Fruit fly (Drosophila melanogaster): ENCODE measurements around the gene Top1.

The Top1 gene

dm6 chrX:15342017-15342416 is 22.7 kb downstream of the Top1 start, which contains the start of gene CG9123:
CG9123 (minus strand) TSS chrX:15342117.
- TF ChIP-seq CG8478 (optimal IDR thresholded peaks at IDR 0.05) (no peak), CTCF (optimal IDR thresholded peaks at IDR 0.05) (no peak)

- TF ChIP-seq CTCF (optimal IDR thresholded peaks at IDR 0.05) (no peak), CG8478 (optimal IDR thresholded peaks at IDR 0.05) (no peak)
These were observed 25.4 kb downstream of the Top1 start, which contains the start of the genes CG12608 and Prp5 for dm6 chrX:15344473-15345331. CG12608 (minus strand) TSS chrX:15344625. Prp5 (plus strand) TSS chrX:15345169.

DNA sequence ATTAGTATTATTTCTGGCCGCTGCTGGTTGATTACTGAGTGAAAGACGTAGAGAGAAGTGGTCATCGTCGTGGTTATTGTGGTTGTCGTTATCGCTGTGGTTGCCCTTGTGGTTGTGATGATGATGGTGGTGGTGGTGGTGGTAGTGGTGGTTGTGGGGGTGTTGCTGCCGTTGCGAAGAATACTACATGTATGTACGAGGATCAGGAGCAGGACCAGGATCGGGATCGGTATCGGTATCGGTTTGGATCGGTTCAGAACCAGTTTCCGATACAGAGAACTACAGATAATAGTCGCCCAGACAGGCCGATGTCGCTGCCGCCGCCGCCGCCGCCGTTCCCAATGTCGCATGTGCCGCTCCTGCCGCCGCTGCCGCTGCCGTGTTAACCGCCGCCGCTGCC is 33.4 kb downstream of the Top1 start:
- no peak for TF ChIP-seq CG8478 (optimal IDR thresholded peaks at IDR 0.05)
- peak in 1 of 2 experiments; percentile 2 for TF ChIP-seq CTCF (optimal IDR thresholded peaks at IDR 0.05)

DNA sequence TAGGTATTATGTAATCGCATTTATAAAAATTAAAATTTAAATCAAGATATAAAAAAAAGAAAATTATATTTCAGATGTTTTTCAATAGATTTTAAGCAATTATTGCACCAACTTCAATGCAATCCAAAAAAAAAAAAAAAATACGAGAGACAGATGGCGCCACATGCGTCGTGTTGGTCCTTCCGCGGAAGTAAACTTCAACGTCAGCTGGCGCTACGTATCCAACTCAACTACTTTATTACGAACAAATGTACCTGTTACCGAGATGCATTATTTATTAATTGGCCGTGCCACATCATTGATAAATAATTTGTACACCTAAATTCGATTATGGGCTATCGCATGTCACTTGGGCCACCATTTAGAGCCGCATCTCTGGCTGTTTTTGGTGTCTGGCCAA is 34.4 kb downstream of the Top1 start:
- peak; percentile 89 to 90 for TF ChIP-seq CTCF (optimal IDR thresholded peaks at IDR 0.05)
- no peak for TF ChIP-seq CG8478 (optimal IDR thresholded peaks at IDR 0.05)

DNA sequence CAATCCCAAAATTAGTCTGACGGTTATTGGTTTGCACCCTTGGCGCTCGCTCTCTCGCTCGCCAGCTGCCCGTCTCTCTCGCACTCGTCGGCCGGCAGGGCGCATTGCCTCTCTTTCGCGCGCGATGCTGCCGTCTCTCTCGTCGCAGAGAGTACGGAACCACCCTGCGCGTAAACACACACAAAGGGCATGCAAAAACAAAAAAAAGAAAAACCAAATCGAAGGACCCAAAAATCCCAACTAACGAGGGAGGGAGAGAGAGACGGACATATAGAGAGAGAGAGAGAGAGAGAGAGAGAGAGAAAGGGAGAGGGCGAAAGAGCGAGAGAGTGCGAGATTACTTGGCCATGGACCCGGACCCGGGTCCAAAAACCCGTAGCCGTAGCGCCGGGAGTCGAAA is 37.1 kb downstream of the Top1 start:
- TF ChIP-seq CTCF (optimal IDR thresholded peaks at IDR 0.05) (peak; percentile 16 to 35), CG8478 (optimal IDR thresholded peaks at IDR 0.05) (no peak)

DNA sequence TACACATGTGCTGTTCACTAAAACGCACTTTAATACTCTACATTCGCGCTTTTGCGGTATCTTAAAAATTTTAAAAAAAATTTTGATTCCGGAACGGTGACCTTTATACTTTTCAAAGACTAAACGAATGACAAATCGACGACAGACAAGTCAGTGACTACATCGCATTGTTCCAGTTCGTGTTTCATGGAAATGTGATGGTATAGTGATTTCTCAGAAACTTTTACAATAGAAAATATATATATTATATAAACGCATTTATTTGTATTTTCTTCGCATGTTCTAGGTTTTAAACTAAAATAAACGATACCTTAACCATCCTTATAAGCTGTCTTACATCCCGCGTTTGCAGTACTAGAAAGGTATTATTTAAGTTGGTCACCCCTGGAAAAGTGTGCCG is 41.7 kb downstream of the Top1 start, which contains the start of gene Pp1-13C:
Gene Pp1-13C (minus strand): TSS at position 101 of the 400 bp plus-strand sequence.
- TF ChIP-seq CTCF (optimal IDR thresholded peaks at IDR 0.05): no peak
- TF ChIP-seq CG8478 (optimal IDR thresholded peaks at IDR 0.05): no peak

DNA sequence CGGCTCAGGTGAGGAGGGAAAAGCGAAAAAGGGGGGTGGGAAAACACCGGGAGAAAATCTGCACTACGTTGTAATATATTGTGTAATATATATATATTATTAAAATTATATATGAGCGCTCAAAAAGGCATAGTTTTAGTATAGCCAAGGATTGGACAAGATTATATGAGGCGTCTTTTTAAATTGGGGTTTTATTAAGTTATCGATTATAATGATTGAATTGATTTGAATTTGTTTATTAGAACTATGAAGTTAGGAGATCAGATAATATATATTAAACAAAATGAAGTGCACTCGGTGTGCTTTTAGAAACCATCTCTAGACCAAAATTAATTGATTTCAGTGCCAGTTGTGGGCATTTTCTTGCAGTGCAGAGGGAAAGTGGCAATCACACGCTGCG is 44.4 kb downstream of the Top1 start:
- TF ChIP-seq CG8478 (optimal IDR thresholded peaks at IDR 0.05) (no peak), CTCF (optimal IDR thresholded peaks at IDR 0.05) (no peak)

DNA sequence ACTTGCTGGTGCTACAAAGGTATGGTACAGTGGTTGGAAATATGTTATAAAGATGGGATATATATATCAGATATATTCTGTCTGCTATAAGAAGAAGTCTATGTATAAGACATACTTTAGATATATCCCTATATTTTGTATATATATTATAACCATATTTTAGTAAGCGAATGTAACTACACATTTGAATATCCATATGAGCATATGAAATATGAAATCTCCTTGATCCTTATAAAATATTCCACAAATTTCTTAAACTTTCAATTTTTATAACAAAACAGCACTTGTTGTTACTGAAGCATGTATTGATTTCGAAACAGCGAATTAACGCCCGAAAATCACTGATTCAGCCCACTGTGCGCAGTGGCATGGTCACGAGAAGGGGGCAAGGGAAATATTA is 45.2 kb downstream of the Top1 start:
- TF ChIP-seq CG8478 (optimal IDR thresholded peaks at IDR 0.05): no peak
- TF ChIP-seq CTCF (optimal IDR thresholded peaks at IDR 0.05): no peak

DNA sequence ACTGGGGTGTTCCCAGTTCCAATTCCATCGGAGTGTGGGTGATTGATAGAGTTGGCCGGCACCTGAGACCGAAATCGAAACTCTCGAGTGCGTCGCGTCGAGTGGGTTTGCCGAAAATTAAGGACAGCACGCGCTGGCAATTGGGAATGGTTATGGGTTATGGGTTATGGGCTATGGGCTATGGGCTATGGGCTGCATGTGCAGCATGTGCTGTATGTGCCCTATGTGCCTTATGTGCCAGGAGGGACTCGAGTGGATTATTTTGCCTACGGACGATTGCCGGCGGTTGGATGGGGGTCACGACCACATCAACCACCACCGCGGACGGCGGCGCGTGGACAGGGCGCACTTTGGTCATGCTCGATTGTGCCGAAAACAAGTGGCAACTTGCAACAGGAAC is 50.8 kb downstream of the Top1 start:
- TF ChIP-seq CTCF (optimal IDR thresholded peaks at IDR 0.05) (no peak), CG8478 (optimal IDR thresholded peaks at IDR 0.05) (no peak)

Measured in S2 (cell line).